Worm (Caenorhabditis elegans) whole organism, L4 larva: ENCODE results near the gene F15A4.10.

Experiments
- lin-13 ChIP-seq: fragments of 150-350 bp; optimal IDR thresholded peaks from 2 replicates; lab custom pipeline; 2014; ENCODE audit warnings: missing biosample characterization, missing genetic modification reagents, missing genetic modification characterization
- mxl-2 ChIP-seq: fragments of 200-800 bp; sonication (Bioruptor generic); conservative IDR thresholded peaks from 2 replicates; pipeline ENCODE4 v1.3.6; 2022; ENCODE audit warnings: missing genetic modification reagents, missing genetic modification characterization, missing compliant biosample characterization
- nhr-111 ChIP-seq: fragments of 200-800 bp; sonication (Bioruptor generic); optimal IDR thresholded peaks from 2 replicates; lab custom pipeline; 2018; ENCODE audit warnings: mild to moderate bottlenecking, missing genetic modification characterization, missing compliant biosample characterization
- pha-4 ChIP-seq, 2 experiments: fragments of 150-350 bp in 1 of 2; fragments of 200-800 bp in 1 of 2; sonication (Bioruptor generic) in 1 of 2; IDR thresholded peaks in 1 of 2; optimal IDR thresholded peaks in 1 of 2; 2 replicates each; pipeline versions ENCODE4 v1.3.6 to Lab custom; 2014 to 2022; ENCODE audit warnings: missing genetic modification characterization in 2 of 2, missing genetic modification reagents in 2 of 2, missing biosample characterization in 1 of 2, missing compliant biosample characterization in 1 of 2

ce11 chrII:12456633-12457032 is 28.3 kb downstream of the F15A4.10 start, which contains the start of gene sre-32:
- TF ChIP-seq pha-4 (GFP tag; IDR thresholded peaks at IDR 0.05; lab: Robert Waterston, UW) = no peak
- no peak for TF ChIP-seq pha-4 (tag; optimal IDR thresholded peaks at IDR 0.05; lab: Kevin White, UChicago)
- TF ChIP-seq nhr-111 = no peak
- no peak for TF ChIP-seq lin-13 (GFP tag; lab: Kevin White, UChicago)
- TF ChIP-seq mxl-2 (GFP tag; lab: Robert Waterston, UW) = no peak
